Worm (Caenorhabditis elegans) whole organism, L3 larva: ENCODE measurements around the gene sptl-1.

ENCODE experiments used
- daf-12 ChIP-seq: fragments of 150-350 bp; optimal IDR thresholded peaks from 2 replicates; lab custom pipeline; 2014; ENCODE audit warnings: missing biosample characterization, missing genetic modification reagents, missing genetic modification characterization
- nhr-28 ChIP-seq: fragments of 150-350 bp; optimal IDR thresholded peaks from 2 replicates; lab custom pipeline; 2014; ENCODE audit warnings: missing biosample characterization, missing genetic modification characterization
- snpc-4 ChIP-seq: fragments of 150-350 bp; optimal IDR thresholded peaks from 2 replicates; lab custom pipeline; 2014; ENCODE audit warnings: missing biosample characterization, missing genetic modification characterization

DNA sequence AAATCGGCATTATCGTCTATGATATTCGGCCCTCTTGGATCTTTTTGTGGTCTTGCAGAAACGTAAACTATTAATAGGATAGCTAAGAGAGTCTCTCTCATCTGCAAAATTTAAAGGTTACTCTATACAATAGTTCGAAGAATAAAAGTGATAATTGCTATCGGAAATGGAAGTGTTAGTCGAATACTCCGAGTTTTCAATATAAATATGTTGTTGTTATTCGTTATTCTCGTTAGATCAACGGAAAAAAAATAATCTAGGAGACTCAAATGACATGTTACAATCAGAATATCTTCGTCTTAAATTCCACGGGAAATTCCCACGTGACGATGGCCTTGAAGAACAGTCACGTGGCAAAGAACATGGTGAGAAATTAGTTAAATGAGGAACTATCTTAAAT is 3.8 kb downstream of the sptl-1 start, which contains the start of gene tre-5:
- TF ChIP-seq snpc-4 (tag; lab: Kevin White, UChicago) (no peak), daf-12 (tag; lab: Kevin White, UChicago) (no peak), nhr-28 (tag; lab: Kevin White, UChicago) (no peak)
